Worm (Caenorhabditis elegans) whole organism, early embryonic: ENCODE results near the gene sre-8.

Experiments
- B0310.2 ChIP-seq: sonication (generic microtip); optimal IDR thresholded peaks from 2 replicates; lab custom pipeline; 2016; ENCODE audit warnings: mild to moderate bottlenecking, missing genetic modification characterization, missing compliant biosample characterization
- F13C5.2 ChIP-seq: sonication (generic microtip); optimal IDR thresholded peaks from 2 replicates; lab custom pipeline; 2017; ENCODE audit warnings: mild to moderate bottlenecking, missing genetic modification characterization, inconsistent platforms, missing compliant biosample characterization
- aly-1 ChIP-seq: sonication (generic microtip); optimal IDR thresholded peaks from 2 replicates; lab custom pipeline; 2016; ENCODE audit warnings: missing genetic modification characterization, missing compliant biosample characterization
- ama-1 ChIP-seq: fragments of 150-350 bp; optimal IDR thresholded peaks from 2 replicates; lab custom pipeline; 2014
- ceh-13 ChIP-seq: fragments of 200-800 bp; sonication (Bioruptor generic); optimal IDR thresholded peaks from 2 replicates; lab custom pipeline; 2018; ENCODE audit warnings: mild to moderate bottlenecking, missing genetic modification characterization, missing compliant biosample characterization
- ceh-36 ChIP-seq: sonication (generic microtip); optimal IDR thresholded peaks from 2 replicates; lab custom pipeline; 2016; ENCODE audit warnings: missing genetic modification characterization, inconsistent platforms, missing compliant biosample characterization
- ets-7 ChIP-seq: sonication (generic microtip); optimal IDR thresholded peaks from 2 replicates; lab custom pipeline; 2016; ENCODE audit warnings: missing genotype, missing genetic modification characterization, missing compliant biosample characterization
- flt-1 ChIP-seq: fragments of 200-800 bp; sonication (Bioruptor generic); IDR thresholded peaks from 2 replicates; pipeline ENCODE4 v1.3.6; 2022; ENCODE audit warnings: missing genetic modification characterization, missing compliant biosample characterization
- hmbx-1 ChIP-seq: sonication (generic microtip); optimal IDR thresholded peaks from 2 replicates; lab custom pipeline; 2016; ENCODE audit warnings: mild to moderate bottlenecking, missing genetic modification characterization, missing compliant biosample characterization
- hmg-4 ChIP-seq: fragments of 200-800 bp; sonication (Bioruptor generic); optimal IDR thresholded peaks from 2 replicates; lab custom pipeline; 2018; ENCODE audit warnings: mild to moderate bottlenecking, missing genetic modification characterization, missing compliant biosample characterization
- hnd-1 ChIP-seq: sonication (generic microtip); optimal IDR thresholded peaks from 2 replicates; lab custom pipeline; 2016; ENCODE audit warnings: missing genetic modification characterization, missing compliant biosample characterization
- pes-1 ChIP-seq: fragments of 200-800 bp; sonication (Bioruptor generic); IDR thresholded peaks from 2 replicates; pipeline ENCODE4 v1.3.6; 2022; ENCODE audit warnings: missing genetic modification reagents, missing genetic modification characterization, missing compliant biosample characterization
- scrt-1 ChIP-seq: fragments of 200-800 bp; sonication (Bioruptor generic); IDR thresholded peaks from 2 replicates; pipeline ENCODE4 v1.3.6; 2022; ENCODE audit warnings: missing genetic modification characterization, missing compliant biosample characterization
- sea-1 ChIP-seq: fragments of 200-800 bp; sonication (Bioruptor generic); conservative IDR thresholded peaks from 2 replicates; pipeline ENCODE4 v1.3.6; 2022; ENCODE audit warnings: missing genetic modification characterization, missing compliant biosample characterization
- tbx-11 ChIP-seq: fragments of 200-800 bp; sonication (Bioruptor generic); IDR thresholded peaks from 2 replicates; pipeline ENCODE4 v1.3.6; 2022; ENCODE audit warnings: missing genetic modification characterization, missing compliant biosample characterization
- tbx-37 ChIP-seq: fragments of 200-800 bp; sonication (Bioruptor generic); conservative IDR thresholded peaks from 2 replicates; pipeline ENCODE4 v1.3.6; 2022; ENCODE audit warnings: missing genetic modification reagents, missing genetic modification characterization, missing compliant biosample characterization
- tra-4 ChIP-seq: sonication (generic microtip); optimal IDR thresholded peaks from 2 replicates; lab custom pipeline; 2017; ENCODE audit warnings: missing genetic modification characterization, missing compliant biosample characterization

The sre-8 gene

DNA sequence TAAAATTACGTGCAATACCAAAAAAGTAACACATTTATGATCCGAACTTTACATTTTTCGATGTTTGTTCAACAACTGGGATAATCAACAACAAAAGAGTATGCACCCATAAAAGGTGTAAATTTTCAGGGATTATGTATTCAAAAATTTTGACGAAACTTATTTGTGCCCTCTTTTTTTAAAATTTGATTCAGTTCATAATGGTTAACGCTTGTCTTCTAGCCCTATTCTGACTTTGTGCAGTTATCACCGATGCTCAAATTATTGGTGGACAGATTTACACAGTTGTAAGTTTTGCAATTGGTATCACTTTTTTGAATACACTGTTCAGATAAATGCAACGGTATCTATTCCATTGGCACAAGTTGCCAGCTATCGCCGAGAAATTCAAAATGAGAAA is 8.3 kb upstream of the sre-8 start, which contains the start of gene K02E11.6:
Gene K02E11.6, plus strand, starts transcription at position 149 of the 400 bp plus-strand sequence.
- no peak for TF ChIP-seq ets-7 (tag; lab: Kevin White, UChicago)
- no peak for TF ChIP-seq scrt-1 (GFP tag; lab: Robert Waterston, UW)
- no peak for TF ChIP-seq B0310.2 (tag; lab: Kevin White, UChicago)
- TF ChIP-seq ceh-13: no peak
- TF ChIP-seq sea-1 (GFP tag; lab: Robert Waterston, UW): no peak
- no peak for TF ChIP-seq aly-1
- TF ChIP-seq hnd-1 (tag; lab: Kevin White, UChicago): no peak
- TF ChIP-seq tbx-11: no peak
- TF ChIP-seq F13C5.2 (tag; lab: Kevin White, UChicago): no peak

ce11 chrV:14252025-14252424 is 4.9 kb upstream of the sre-8 start, which contains the start of gene K02E11.5:
K02E11.5 (plus strand) TSS chrV:14252325.
- no peak for TF ChIP-seq tbx-37 (GFP tag; lab: Robert Waterston, UW)
- TF ChIP-seq scrt-1 (GFP tag; lab: Robert Waterston, UW): no peak
- TF ChIP-seq hnd-1 (tag; lab: Kevin White, UChicago): no peak
- TF ChIP-seq ets-7 (tag; lab: Kevin White, UChicago): no peak

- TF ChIP-seq ama-1 (lab: Kevin White, UChicago): no peak
- no peak for TF ChIP-seq hmbx-1 (tag; lab: Kevin White, UChicago)
- TF ChIP-seq aly-1: no peak
- TF ChIP-seq pes-1 (GFP tag; lab: Robert Waterston, UW): no peak
- no peak for TF ChIP-seq ceh-13
- TF ChIP-seq ceh-36 (tag; lab: Kevin White, UChicago): no peak
- TF ChIP-seq sea-1 (GFP tag; lab: Robert Waterston, UW): no peak
- TF ChIP-seq hnd-1 (tag; lab: Kevin White, UChicago): no peak
Observed at ce11 chrV:14254221-14254620, 2.7 kb upstream of the sre-8 start, which contains the start of gene K02E11.7. K02E11.7 (minus strand) TSS chrV:14254321.

- TF ChIP-seq F13C5.2 (tag; lab: Kevin White, UChicago) (no peak), ceh-13 (no peak), ama-1 (lab: Kevin White, UChicago) (no peak), B0310.2 (tag; lab: Kevin White, UChicago) (no peak), tbx-37 (GFP tag; lab: Robert Waterston, UW) (no peak), sea-1 (GFP tag; lab: Robert Waterston, UW) (no peak)
Observed at ce11 chrV:14260831-14261230, 3.9 kb downstream of the sre-8 start, which contains the start of gene F40G12.2. F40G12.2 (minus strand) TSS chrV:14260931.

DNA sequence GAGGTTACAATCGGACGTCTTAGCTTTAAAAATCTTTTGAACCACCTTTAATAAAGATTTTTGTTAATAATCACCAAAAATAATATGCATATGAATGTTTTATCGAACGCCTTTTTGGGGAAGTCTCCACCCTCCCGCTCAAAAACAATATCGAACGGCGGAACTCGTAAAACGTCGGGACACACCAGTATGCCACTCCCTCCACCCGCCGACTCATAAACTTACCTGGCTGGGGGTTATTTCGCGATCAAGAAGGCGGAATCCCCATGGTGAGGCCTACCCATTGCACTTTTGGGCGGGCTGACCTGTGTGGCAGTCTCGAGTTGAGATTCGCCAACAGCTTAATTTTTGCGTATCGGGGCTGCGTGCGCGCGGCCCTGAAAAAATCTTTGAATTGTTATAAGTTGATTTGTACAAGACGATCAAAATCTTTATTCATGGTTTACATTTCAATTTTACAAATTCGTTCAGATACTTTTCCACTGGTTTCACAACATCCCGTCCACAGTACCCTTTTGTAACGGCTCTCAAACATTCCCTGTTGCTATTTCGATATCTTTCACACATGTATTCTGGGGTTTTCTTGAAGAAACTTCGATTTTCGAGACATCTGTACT is 10.5 kb downstream of the sre-8 start:
- TF ChIP-seq ceh-13 (no peak), ama-1 (lab: Kevin White, UChicago) (no peak), scrt-1 (GFP tag; lab: Robert Waterston, UW) (no peak), ets-7 (tag; lab: Kevin White, UChicago) (no peak)

- TF ChIP-seq hmbx-1 (tag; lab: Kevin White, UChicago) (no peak), B0310.2 (tag; lab: Kevin White, UChicago) (no peak), ceh-36 (tag; lab: Kevin White, UChicago) (no peak), ama-1 (lab: Kevin White, UChicago) (no peak), flt-1 (no peak), hnd-1 (tag; lab: Kevin White, UChicago) (no peak), tbx-11 (no peak), scrt-1 (GFP tag; lab: Robert Waterston, UW) (no peak), tra-4 (tag; lab: Kevin White, UChicago) (no peak), F13C5.2 (tag; lab: Kevin White, UChicago) (no peak), tbx-37 (GFP tag; lab: Robert Waterston, UW) (no peak), aly-1 (no peak), hmg-4 (GFP tag; lab: Kevin White, UChicago) (no peak), ets-7 (tag; lab: Kevin White, UChicago) (no peak), ceh-13 (no peak), sea-1 (GFP tag; lab: Robert Waterston, UW) (no peak), pes-1 (GFP tag; lab: Robert Waterston, UW) (no peak)
Observed at ce11 chrV:14268616-14269015, 11.7 kb downstream of the sre-8 start, which contains the start of gene F40G12.4. F40G12.4 (minus strand) TSS chrV:14268716.

ce11 chrV:14270729-14271128 is 13.8 kb downstream of the sre-8 start, which contains the start of gene F40G12.5:
F40G12.5 (minus strand) TSS chrV:14270829.
- TF ChIP-seq tra-4 (tag; lab: Kevin White, UChicago): no peak

DNA sequence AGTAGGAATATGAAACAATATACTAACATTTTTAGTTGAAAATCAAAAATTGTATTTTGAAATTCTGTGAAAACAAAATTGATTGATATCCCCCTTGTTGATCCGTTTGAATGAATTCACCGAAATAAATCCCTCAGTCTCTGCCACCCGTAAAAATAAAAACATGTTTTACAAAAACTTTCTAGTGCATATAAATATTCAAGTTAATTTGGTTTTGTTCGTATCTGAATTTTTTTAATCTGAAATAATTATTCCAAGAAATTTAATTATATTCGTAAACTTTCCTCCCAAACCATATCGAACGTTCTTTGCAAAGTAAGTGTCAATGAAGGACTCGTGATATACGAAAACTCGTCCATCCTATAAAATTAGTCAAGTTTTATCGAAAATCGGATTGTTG is 16.1 kb downstream of the sre-8 start, which contains the start of gene F40G12.6:
Gene F40G12.6, minus strand, starts transcription at position 101 of the 400 bp plus-strand sequence.
- TF ChIP-seq tbx-37 (GFP tag; lab: Robert Waterston, UW) (no peak), tra-4 (tag; lab: Kevin White, UChicago) (no peak), ceh-36 (tag; lab: Kevin White, UChicago) (no peak), sea-1 (GFP tag; lab: Robert Waterston, UW) (no peak), tbx-11 (no peak), aly-1 (no peak)
